Fruit fly (Drosophila melanogaster): ENCODE results near the gene Sod1.

Gene Sod1

DNA sequence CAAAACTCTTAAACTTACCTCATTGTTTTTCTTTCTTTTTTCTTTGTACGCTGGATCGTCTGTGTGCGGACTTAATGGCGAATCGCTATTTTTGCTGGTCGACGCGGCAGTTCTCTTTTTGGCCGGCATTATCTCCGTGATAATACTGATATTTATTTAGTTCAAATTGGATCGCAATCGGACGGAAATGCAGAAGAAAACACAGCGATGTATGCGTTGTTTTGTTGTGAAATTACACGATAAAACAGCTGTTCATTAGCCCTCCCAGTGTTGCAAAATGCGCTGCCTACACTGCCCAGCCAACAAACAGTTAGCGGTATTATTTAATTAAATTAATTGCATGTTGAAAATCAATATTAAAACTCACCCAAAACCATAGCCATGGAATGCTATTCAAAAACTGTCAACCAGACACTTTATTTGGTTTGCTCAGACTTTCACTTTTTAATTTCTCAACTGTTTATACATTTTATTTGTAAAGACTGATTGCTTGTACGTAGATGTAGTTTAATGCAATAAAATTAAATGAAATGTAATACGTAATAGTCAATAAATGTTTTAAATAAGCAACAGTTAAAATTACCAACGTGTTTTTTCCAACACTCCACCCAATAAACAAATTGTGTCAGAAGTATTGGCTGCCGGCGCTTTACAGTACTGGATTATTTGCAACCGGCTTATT, 15.4 kb downstream of the Sod1 start, which contains the start of the genes Irbp18 and APP-BP1 (continued):
- TF ChIP-seq GATAe (GFP tag; conservative IDR thresholded peaks at IDR 0.05): no peak; the same call in 1 of the 2 replicates
- TF ChIP-seq ERR (GFP tag; optimal IDR thresholded peaks at IDR 0.05): peak; percentile 88
- TF ChIP-seq CG17912 (GFP tag; optimal IDR thresholded peaks at IDR 0.05): peak; percentile 47
- peak; percentile 84 for TF ChIP-seq Lhr (GFP tag; optimal IDR thresholded peaks at IDR 0.05)
- TF ChIP-seq H2.0 (GFP tag; IDR thresholded peaks at IDR 0.05): peak; percentile 76
- TF ChIP-seq cato (GFP tag; optimal IDR thresholded peaks at IDR 0.05; ENCODE audit: borderline replicate concordance): peak; percentile 91
- TF ChIP-seq Elba2 (GFP tag; optimal IDR thresholded peaks at IDR 0.05): peak; percentile 97
- TF ChIP-seq fd102C (GFP tag; optimal IDR thresholded peaks at IDR 0.05): peak; percentile 76
- TF ChIP-seq hkb (optimal IDR thresholded peaks at IDR 0.05): peak; percentile 50
- TF ChIP-seq hkb (GFP tag; IDR thresholded peaks at IDR 0.05): peak; percentile 88
- TF ChIP-seq scrt (GFP tag; optimal IDR thresholded peaks at IDR 0.05): peak; percentile 91
- TF ChIP-seq Hr51 (GFP tag; optimal IDR thresholded peaks at IDR 0.05): peak; percentile 95 to 96
- TF ChIP-seq gt (GFP tag; IDR thresholded peaks at IDR 0.05): peak; percentile 45; the same call in 1 of the 2 replicates
- TF ChIP-seq PHDP (tag; optimal IDR thresholded peaks at IDR 0.05): peak; percentile 92
- TF ChIP-seq Ets97D (GFP tag; optimal IDR thresholded peaks at IDR 0.05): peak; percentile 91
- peak; percentile 86 for TF ChIP-seq CG13894 (tag; optimal IDR thresholded peaks at IDR 0.05)
- TF ChIP-seq CG1233 (GFP tag; optimal IDR thresholded peaks at IDR 0.05): peak; percentile 94
- peak; percentile 94 for TF ChIP-seq CG16863 (GFP tag; optimal IDR thresholded peaks at IDR 0.05)
- no peak for TF ChIP-seq zen2 (GFP tag; IDR thresholded peaks at IDR 0.05; ENCODE audit: partially characterized antibody)
- TF ChIP-seq CG2712 (tag; optimal IDR thresholded peaks at IDR 0.05): peak; percentile 93
- TF ChIP-seq Bdp1 (GFP tag; optimal IDR thresholded peaks at IDR 0.05): peak; percentile 90
- TF ChIP-seq CG18011 (GFP tag; optimal IDR thresholded peaks at IDR 0.05): peak; percentile 88
- TF ChIP-seq Camta (GFP tag; optimal IDR thresholded peaks at IDR 0.05): peak; percentile 94
- peak; percentile 92 for TF ChIP-seq CG6272 (GFP tag; IDR thresholded peaks at IDR 0.05)
- TF ChIP-seq dati (GFP tag; IDR thresholded peaks at IDR 0.05): no peak
- TF ChIP-seq cg (GFP tag; optimal IDR thresholded peaks at IDR 0.05): peak; percentile 22
- TF ChIP-seq abd-A (tag; optimal IDR thresholded peaks at IDR 0.05): no peak
- TF ChIP-seq CG16813 (GFP tag; IDR thresholded peaks at IDR 0.05; ENCODE audit: partially characterized antibody): no peak
- TF ChIP-seq CG13123 (GFP tag; optimal IDR thresholded peaks at IDR 0.05): peak; percentile 84
- peak; percentile 78 for TF ChIP-seq CG10274 (GFP tag; optimal IDR thresholded peaks at IDR 0.05)
- TF ChIP-seq CG4328 (GFP tag; optimal IDR thresholded peaks at IDR 0.05): peak; percentile 91
- TF ChIP-seq CG17361 (GFP tag; IDR thresholded peaks at IDR 0.05): peak; percentile 97
- peak; percentile 87 for TF ChIP-seq CG5245 (GFP tag; optimal IDR thresholded peaks at IDR 0.05)
- peak; percentile 89 for TF ChIP-seq vvl (GFP tag; IDR thresholded peaks at IDR 0.05)
- TF ChIP-seq CG34422 (GFP tag; IDR thresholded peaks at IDR 0.05): peak; percentile 87
- TF ChIP-seq CG8290 (GFP tag; optimal IDR thresholded peaks at IDR 0.05): peak; percentile 87
- peak; percentile 81 to 92 for TF ChIP-seq CG8290 (tag; optimal IDR thresholded peaks at IDR 0.05)
- peak; percentile 95 for TF ChIP-seq CG3281 (GFP tag; optimal IDR thresholded peaks at IDR 0.05)
- TF ChIP-seq Side (GFP tag; optimal IDR thresholded peaks at IDR 0.05): peak; percentile 92
- peak; percentile 94 for TF ChIP-seq CG1602 (GFP tag; optimal IDR thresholded peaks at IDR 0.05)
- TF ChIP-seq seq (GFP tag; IDR thresholded peaks at IDR 0.05): peak; percentile 87
- TF ChIP-seq CG12391 (tag; optimal IDR thresholded peaks at IDR 0.05): peak; percentile 96
- peak; percentile 32 for TF ChIP-seq Dp (GFP tag; optimal IDR thresholded peaks at IDR 0.05)
- peak; percentile 16; the same call in 1 of the 2 replicates for TF ChIP-seq bbx (GFP tag; IDR thresholded peaks at IDR 0.05; ENCODE audit: partially characterized antibody)
- peak; percentile 50 for TF ChIP-seq CG14965 (GFP tag; optimal IDR thresholded peaks at IDR 0.05; ENCODE audit: borderline replicate concordance)
- peak in 1 of 2 experiments; percentile 54 for TF ChIP-seq Hr78 (GFP tag; optimal IDR thresholded peaks at IDR 0.05)
- TF ChIP-seq CG6654 (GFP tag; optimal IDR thresholded peaks at IDR 0.05): peak; percentile 76
- peak; percentile 96 for TF ChIP-seq nmo (GFP tag; optimal IDR thresholded peaks at IDR 0.05)
- peak; percentile 88 for TF ChIP-seq slbo (GFP tag; IDR thresholded peaks at IDR 0.05)

All from whole organism, embryonic.